Comparison of ENCODE assay signal across 2 fruit fly cellular contexts in genomic region chrX:2686930-2687329, dm6.
TF ChIP-seq lines count a peak whose summit lies in the region.

No protein-coding gene starts in this region.

TF ChIP-seq in whole organism, adult, 20 proteins besides CTCF, POLR2A, EP300 and RAD21:
- TF ChIP-seq bab1 (GFP tag; optimal IDR thresholded peaks at IDR 0.05; lab: Kevin White, UChicago) (no peak), toe (GFP tag; optimal IDR thresholded peaks at IDR 0.05; lab: Kevin White, UChicago) (no peak), cnc (optimal IDR thresholded peaks at IDR 0.05; lab: Kevin White, UChicago) (no peak), CG7101 (tag; optimal IDR thresholded peaks at IDR 0.05; lab: Kevin White, UChicago) (peak; percentile 29), tj (GFP tag; optimal IDR thresholded peaks at IDR 0.05; lab: Kevin White, UChicago) (peak; percentile 96)

TF ChIP-seq in whole organism, pupa, 21 proteins besides CTCF, POLR2A, EP300 and RAD21:
- TF ChIP-seq fd96Ca (GFP tag; IDR thresholded peaks at IDR 0.05; lab: Robert Waterston, UW) (no peak), EcR (GFP tag; optimal IDR thresholded peaks at IDR 0.05; lab: Kevin White, UChicago) (no peak), CG8159 (tag; optimal IDR thresholded peaks at IDR 0.05; lab: Kevin White, UChicago) (peak; percentile 11), CG9948 (tag; optimal IDR thresholded peaks at IDR 0.05; lab: Kevin White, UChicago) (no peak)
